In genomic region chrV:2673807-2674206, ce11 we compare ENCODE assay signal across 4 worm cellular contexts.
TF ChIP-seq lines count a peak whose summit lies in the region.

No protein-coding gene starts in this region.

TF ChIP-seq in whole organism, L2 larva, 48 proteins besides CTCF, POLR2A, EP300 and RAD21 (continues in another document):
- TF ChIP-seq skn-1 (tag; optimal IDR thresholded peaks at IDR 0.05; lab: Kevin White, UChicago) (no peak), mdl-1 (tag; optimal IDR thresholded peaks at IDR 0.05; lab: Kevin White, UChicago) (no peak), ceh-16 (tag; optimal IDR thresholded peaks at IDR 0.05; lab: Kevin White, UChicago) (no peak), snpc-4 (tag; optimal IDR thresholded peaks at IDR 0.05; lab: Kevin White, UChicago) (no peak), sma-3 (GFP tag; optimal IDR thresholded peaks at IDR 0.05; lab: Kevin White, UChicago) (no peak), lin-11 (tag; optimal IDR thresholded peaks at IDR 0.05; lab: Kevin White, UChicago) (no peak), R02D3.7 (tag; optimal IDR thresholded peaks at IDR 0.05; lab: Kevin White, UChicago) (no peak), nhr-23 (tag; optimal IDR thresholded peaks at IDR 0.05; lab: Kevin White, UChicago) (no peak), elt-3 (tag; optimal IDR thresholded peaks at IDR 0.05; lab: Kevin White, UChicago) (no peak), unc-39 (tag; optimal IDR thresholded peaks at IDR 0.05; lab: Kevin White, UChicago) (no peak), ztf-4 (tag; optimal IDR thresholded peaks at IDR 0.05; lab: Kevin White, UChicago) (no peak), unc-62 (GFP tag; optimal IDR thresholded peaks at IDR 0.05; lab: Kevin White, UChicago) (no peak), mab-5 (tag; optimal IDR thresholded peaks at IDR 0.05; lab: Kevin White, UChicago) (no peak), blmp-1 (tag; optimal IDR thresholded peaks at IDR 0.05; lab: Kevin White, UChicago; ENCODE audit: insufficient read depth) (no peak), nhr-21 (tag; optimal IDR thresholded peaks at IDR 0.05; lab: Kevin White, UChicago) (no peak), ZK546.5 (tag; optimal IDR thresholded peaks at IDR 0.05; lab: Kevin White, UChicago) (no peak), peb-1 (tag; optimal IDR thresholded peaks at IDR 0.05; lab: Kevin White, UChicago) (no peak), nhr-11 (tag; optimal IDR thresholded peaks at IDR 0.05; lab: Kevin White, UChicago) (no peak), nhr-6 (tag; optimal IDR thresholded peaks at IDR 0.05; lab: Kevin White, UChicago) (no peak), C34F6.9 (tag; optimal IDR thresholded peaks at IDR 0.05; lab: Kevin White, UChicago) (peak; percentile 5), dmd-4 (tag; optimal IDR thresholded peaks at IDR 0.05; lab: Kevin White, UChicago) (no peak), lin-39 (tag; optimal IDR thresholded peaks at IDR 0.05; lab: Kevin White, UChicago) (no peak), ama-1 (optimal IDR thresholded peaks at IDR 0.05; lab: Kevin White, UChicago) (no peak), unc-55 (GFP tag; optimal IDR thresholded peaks at IDR 0.05; lab: Kevin White, UChicago) (peak; percentile 15), ztf-11 (tag; optimal IDR thresholded peaks at IDR 0.05; lab: Kevin White, UChicago) (no peak)

TF ChIP-seq in whole organism, L4 larva, 104 proteins besides CTCF, POLR2A, EP300 and RAD21 (continues in another document):
- TF ChIP-seq php-3 (GFP tag; IDR thresholded peaks at IDR 0.05; lab: Robert Waterston, UW) (peak; percentile 57; the same call in 1 of the 2 replicates), unc-39 (tag; optimal IDR thresholded peaks at IDR 0.05; lab: Kevin White, UChicago) (no peak), cey-2 (tag; optimal IDR thresholded peaks at IDR 0.05; lab: Kevin White, UChicago; ENCODE audit: borderline replicate concordance, insufficient read depth) (no peak), F10B5.3 (tag; optimal IDR thresholded peaks at IDR 0.05; lab: Kevin White, UChicago) (no peak), spr-1 (tag; optimal IDR thresholded peaks at IDR 0.05; lab: Kevin White, UChicago) (no peak), unc-62 (GFP tag; optimal IDR thresholded peaks at IDR 0.05 in 1 of 2; lab: Kevin White, UChicago) (no peak), unc-62 (tag; optimal IDR thresholded peaks at IDR 0.05; lab: Kevin White, UChicago) (no peak), egl-43 (GFP tag; IDR thresholded peaks at IDR 0.05; lab: Robert Waterston, UW) (peak; percentile 85), Y75B8A.6 (GFP tag; IDR thresholded peaks at IDR 0.05; lab: Robert Waterston, UW) (0 out of 2 replicates have a peak, but pooled peaks have one; percentile 26), set-16 (GFP tag; IDR thresholded peaks at IDR 0.05; lab: Robert Waterston, UW) (peak; percentile 48), snpc-4 (tag; optimal IDR thresholded peaks at IDR 0.05; lab: Kevin White, UChicago) (no peak), aly-2 (tag; optimal IDR thresholded peaks at IDR 0.05; lab: Kevin White, UChicago) (no peak), lin-38 (GFP tag; IDR thresholded peaks at IDR 0.05; lab: Robert Waterston, UW) (peak; percentile 89), zfp-2 (tag; optimal IDR thresholded peaks at IDR 0.05; lab: Kevin White, UChicago) (no peak), Y48G9A.11 (GFP tag; IDR thresholded peaks at IDR 0.05; lab: Robert Waterston, UW) (peak; percentile 59; the same call in 1 of the 2 replicates), Y105C5A.15 (GFP tag; IDR thresholded peaks at IDR 0.05; lab: Robert Waterston, UW) (0 out of 2 replicates have a peak, but pooled peaks have one; percentile 26), spr-3 (GFP tag; optimal IDR thresholded peaks at IDR 0.05; lab: Kevin White, UChicago) (no peak), ZK546.5 (tag; optimal IDR thresholded peaks at IDR 0.05; lab: Kevin White, UChicago) (no peak), arid-1 (GFP tag; conservative IDR thresholded peaks at IDR 0.05; lab: Robert Waterston, UW) (peak; percentile 55; the same call in 1 of the 2 replicates), lsy-2 (tag; optimal IDR thresholded peaks at IDR 0.05; lab: Kevin White, UChicago) (peak in 1 of 2 experiments; percentile 55), nhr-28 (tag; optimal IDR thresholded peaks at IDR 0.05; lab: Kevin White, UChicago) (peak; percentile 51), daf-12 (tag; optimal IDR thresholded peaks at IDR 0.05; lab: Kevin White, UChicago) (no peak), nhr-237 (tag; optimal IDR thresholded peaks at IDR 0.05; lab: Kevin White, UChicago) (no peak)

TF ChIP-seq in whole organism, late embryonic, 69 proteins besides CTCF, POLR2A, EP300 and RAD21 (continues in another document):
- TF ChIP-seq ahr-1 (tag; optimal IDR thresholded peaks at IDR 0.05; lab: Kevin White, UChicago) (peak; percentile 41), T23F11.4 (GFP tag; optimal IDR thresholded peaks at IDR 0.05; lab: Kevin White, UChicago) (peak; percentile 48), sdc-2 (tag; optimal IDR thresholded peaks at IDR 0.05; lab: Kevin White, UChicago) (peak; percentile 58), ets-4 (tag; optimal IDR thresholded peaks at IDR 0.05; lab: Kevin White, UChicago) (no peak), ceh-2 (tag; optimal IDR thresholded peaks at IDR 0.05; lab: Kevin White, UChicago) (peak; percentile 23), nfya-1 (tag; optimal IDR thresholded peaks at IDR 0.05; lab: Kevin White, UChicago) (peak; percentile 60), fkh-6 (tag; optimal IDR thresholded peaks at IDR 0.05; lab: Kevin White, UChicago) (peak; percentile 51), pat-9 (tag; optimal IDR thresholded peaks at IDR 0.05; lab: Kevin White, UChicago) (peak; percentile 17), elt-2 (tag; optimal IDR thresholded peaks at IDR 0.05; lab: Kevin White, UChicago) (peak; percentile 62), ceh-31 (tag; optimal IDR thresholded peaks at IDR 0.05; lab: Kevin White, UChicago) (peak; percentile 15), hlh-6 (tag; optimal IDR thresholded peaks at IDR 0.05; lab: Kevin White, UChicago) (peak; percentile 45), rnt-1 (tag; optimal IDR thresholded peaks at IDR 0.05; lab: Kevin White, UChicago) (no peak), lin-11 (tag; optimal IDR thresholded peaks at IDR 0.05; lab: Kevin White, UChicago) (peak; percentile 27), pax-1 (tag; optimal IDR thresholded peaks at IDR 0.05; lab: Kevin White, UChicago) (no peak), dmd-4 (tag; optimal IDR thresholded peaks at IDR 0.05; lab: Kevin White, UChicago; ENCODE audit: borderline replicate concordance) (no peak), ztf-16 (tag; optimal IDR thresholded peaks at IDR 0.05; lab: Kevin White, UChicago) (peak; percentile 5), unc-86 (tag; optimal IDR thresholded peaks at IDR 0.05; lab: Kevin White, UChicago) (peak; percentile 35), tbx-2 (tag; optimal IDR thresholded peaks at IDR 0.05; lab: Kevin White, UChicago) (peak; percentile 11), ceh-6 (GFP tag; optimal IDR thresholded peaks at IDR 0.05; lab: Kevin White, UChicago) (peak; percentile 26), unc-3 (GFP tag; conservative IDR thresholded peaks at IDR 0.05; lab: Robert Waterston, UW) (no peak), unc-3 (tag; optimal IDR thresholded peaks at IDR 0.05; lab: Kevin White, UChicago) (peak; percentile 23), fax-1 (tag; optimal IDR thresholded peaks at IDR 0.05; lab: Kevin White, UChicago) (no peak), ceh-19 (GFP tag; optimal IDR thresholded peaks at IDR 0.05; lab: Kevin White, UChicago) (peak; percentile 38), ceh-18 (tag; optimal IDR thresholded peaks at IDR 0.05; lab: Kevin White, UChicago) (peak; percentile 7), Y22D7AL.16 (tag; optimal IDR thresholded peaks at IDR 0.05; lab: Kevin White, UChicago) (no peak), che-1 (tag; optimal IDR thresholded peaks at IDR 0.05; lab: Kevin White, UChicago) (peak; percentile 64)

TF ChIP-seq in whole organism, mixed stage, embryonic, 35 proteins besides CTCF, POLR2A, EP300 and RAD21:
- peak; percentile 63 for TF ChIP-seq M03D4.4 (tag; optimal IDR thresholded peaks at IDR 0.05; lab: Kevin White, UChicago)
- peak; percentile 59 for TF ChIP-seq sem-2 (GFP tag; optimal IDR thresholded peaks at IDR 0.05; lab: Kevin White, UChicago)
- no peak for TF ChIP-seq ztf-11 (tag; optimal IDR thresholded peaks at IDR 0.05; lab: Kevin White, UChicago)
- TF ChIP-seq mls-2 (tag; optimal IDR thresholded peaks at IDR 0.05; lab: Kevin White, UChicago): peak; percentile 81
- TF ChIP-seq drap-1 (GFP tag; optimal IDR thresholded peaks at IDR 0.05; lab: Kevin White, UChicago): peak; percentile 60
- TF ChIP-seq ceh-83 (GFP tag; optimal IDR thresholded peaks at IDR 0.05; lab: Kevin White, UChicago): peak; percentile 90
- no peak for TF ChIP-seq nhr-237 (tag; optimal IDR thresholded peaks at IDR 0.05; lab: Kevin White, UChicago)
- TF ChIP-seq pha-4 (tag; optimal IDR thresholded peaks at IDR 0.05; lab: Kevin White, UChicago): no peak
- TF ChIP-seq nhr-28 (tag; optimal IDR thresholded peaks at IDR 0.05; lab: Kevin White, UChicago): no peak
- TF ChIP-seq hlh-1 (tag; optimal IDR thresholded peaks at IDR 0.05; lab: Kevin White, UChicago): peak; percentile 10
- peak; percentile 59 for TF ChIP-seq cnd-1 (tag; optimal IDR thresholded peaks at IDR 0.05; lab: Kevin White, UChicago)
- peak; percentile 79 for TF ChIP-seq sptf-1 (tag; optimal IDR thresholded peaks at IDR 0.05; lab: Kevin White, UChicago)
- peak; percentile 61 for TF ChIP-seq bed-3 (GFP tag; optimal IDR thresholded peaks at IDR 0.05; lab: Kevin White, UChicago)
- no peak for TF ChIP-seq tbx-8 (GFP tag; optimal IDR thresholded peaks at IDR 0.05; lab: Kevin White, UChicago)
- TF ChIP-seq ham-2 (GFP tag; optimal IDR thresholded peaks at IDR 0.05; lab: Kevin White, UChicago): no peak
- no peak for TF ChIP-seq unc-39 (tag; optimal IDR thresholded peaks at IDR 0.05; lab: Kevin White, UChicago)
- peak; percentile 32 for TF ChIP-seq unc-120 (tag; optimal IDR thresholded peaks at IDR 0.05; lab: Kevin White, UChicago; ENCODE audit: poor library complexity, severe bottlenecking)
- peak; percentile 49 for TF ChIP-seq ceh-43 (GFP tag; optimal IDR thresholded peaks at IDR 0.05; lab: Kevin White, UChicago)
- peak; percentile 14 for TF ChIP-seq flh-1 (GFP tag; optimal IDR thresholded peaks at IDR 0.05; lab: Kevin White, UChicago)
